Fruit fly (Drosophila melanogaster) whole organism, pupa: ENCODE data around the gene RpL28.

Experiments
- CG14655 ChIP-seq: fragments of 200-800 bp; sonication (Bioruptor generic); optimal IDR thresholded peaks from 3 replicates; lab custom pipeline; 2017; ENCODE audit warnings: mild to moderate bottlenecking, missing biosample characterization, missing genetic modification reagents, missing genetic modification characterization
- EcR ChIP-seq: fragments of 200-800 bp; sonication (Bioruptor generic); optimal IDR thresholded peaks from 3 replicates; lab custom pipeline; 2019; ENCODE audit warnings: missing biosample characterization, missing genetic modification characterization, mild to moderate bottlenecking, moderate library complexity, missing genetic modification reagents
- Pif1A ChIP-seq: fragments of 200-800 bp; sonication (Bioruptor generic); optimal IDR thresholded peaks from 3 replicates; lab custom pipeline; 2016; ENCODE audit warnings: missing biosample characterization, missing genetic modification characterization

dm6 chr3L:3218859-3219258 is 3.9 kb downstream of the RpL28 start, which contains the start of the genes hob and nSMase:
- TF ChIP-seq EcR (GFP tag; lab: Kevin White, UChicago) (no peak), CG14655 (no peak), Pif1A (GFP tag; lab: Kevin White, UChicago) (no peak)
